Fruit fly (Drosophila melanogaster) whole organism, embryonic: ENCODE results near the gene Lim1.

ENCODE experiments used
- CG6175 ChIP-seq: fragments of 200-800 bp; sonication (Bioruptor generic); IDR thresholded peaks from 3 replicates; pipeline ENCODE4 v1.3.6; 2022; ENCODE audit warnings: missing biosample characterization, missing genetic modification characterization
- Lhr ChIP-seq: fragments of 200-800 bp; sonication (Bioruptor generic); optimal IDR thresholded peaks from 3 replicates; lab custom pipeline; 2017; ENCODE audit warnings: mild to moderate bottlenecking, missing biosample characterization, missing genetic modification reagents, missing genetic modification characterization
- hbn ChIP-seq: fragments of 200-800 bp; sonication (Bioruptor generic); IDR thresholded peaks from 2 replicates; pipeline ENCODE4 v1.3.6; 2022; ENCODE audit warnings: missing biosample characterization, missing genetic modification characterization; ENCODE audit not compliant: partially characterized antibody
- mam ChIP-seq: fragments of 200-800 bp; sonication (Bioruptor generic); optimal IDR thresholded peaks from 3 replicates; lab custom pipeline; 2016; ENCODE audit warnings: missing biosample characterization, missing genetic modification characterization
- trem ChIP-seq: fragments of 200-800 bp; optimal IDR thresholded peaks from 3 replicates; lab custom pipeline; 2019; ENCODE audit warnings: missing biosample characterization, mild to moderate bottlenecking, missing genetic modification characterization, moderate library complexity
- usp ChIP-seq: fragments of >200 bp; optimal IDR thresholded peaks from 2 replicates; lab custom pipeline; 2017; ENCODE audit warnings: missing biosample characterization, missing genetic modification characterization

- TF ChIP-seq hbn (no peak), trem (tag; lab: Kevin White, UChicago) (no peak), CG6175 (GFP tag; lab: Robert Waterston, UW) (no peak), usp (GFP tag; lab: Kevin White, UChicago) (no peak), mam (GFP tag; lab: Kevin White, UChicago) (no peak), Lhr (GFP tag; lab: Kevin White, UChicago) (no peak)
Observed at dm6 chrX:8843755-8844154, 38.2 kb upstream of the Lim1 start.
